Fruit fly (Drosophila melanogaster) whole organism, embryonic: ENCODE measurements around the gene Scox.

Experiments
- Atf3 ChIP-seq: fragments of 200-800 bp; sonication (Bioruptor generic); optimal IDR thresholded peaks from 3 replicates; lab custom pipeline; 2016; ENCODE audit warnings: missing biosample characterization, missing genetic modification characterization
- B-H1 ChIP-seq: fragments of 200-800 bp; sonication (Bioruptor generic); IDR thresholded peaks from 3 replicates; pipeline ENCODE4 v1.3.6; 2022; ENCODE audit warnings: missing biosample characterization, missing genetic modification characterization
- CG10147 ChIP-seq: fragments of 200-800 bp; sonication (Bioruptor generic); optimal IDR thresholded peaks from 2 replicates; lab custom pipeline; 2019; ENCODE audit warnings: missing biosample characterization, mild to moderate bottlenecking, missing genetic modification characterization, moderate library complexity
- CG10654 ChIP-seq: fragments of 200-800 bp; sonication (Bioruptor generic); optimal IDR thresholded peaks from 2 replicates; lab custom pipeline; 2016; ENCODE audit warnings: missing biosample characterization, missing genetic modification characterization
- CG10979 ChIP-seq: fragments of 200-800 bp; sonication (Bioruptor generic); optimal IDR thresholded peaks from 2 replicates; lab custom pipeline; 2018; ENCODE audit warnings: missing biosample characterization, mild to moderate bottlenecking, missing genetic modification characterization, moderate library complexity
- CG11695 ChIP-seq: fragments of 200-800 bp; sonication (Bioruptor generic); IDR thresholded peaks from 3 replicates; pipeline ENCODE4 v1.3.6; 2022; ENCODE audit warnings: missing biosample characterization, missing genetic modification characterization
- CG12659 ChIP-seq: fragments of 200-800 bp; sonication (Bioruptor generic); optimal IDR thresholded peaks from 3 replicates; lab custom pipeline; 2017; ENCODE audit warnings: mild to moderate bottlenecking, missing biosample characterization, missing genetic modification reagents, missing genetic modification characterization
- CG13624 ChIP-seq: fragments of 200-800 bp; sonication (Bioruptor generic); optimal IDR thresholded peaks from 2 replicates; lab custom pipeline; 2016; ENCODE audit warnings: missing biosample characterization, missing genetic modification characterization
- CG17912 ChIP-seq: fragments of 200-800 bp; sonication (Bioruptor generic); optimal IDR thresholded peaks from 2 replicates; lab custom pipeline; 2018; ENCODE audit warnings: missing biosample characterization, mild to moderate bottlenecking, missing genetic modification characterization
- CG2129 ChIP-seq: fragments of 200-800 bp; sonication (Bioruptor generic); IDR thresholded peaks from 2 replicates; pipeline ENCODE4 v1.3.6; 2022; ENCODE audit warnings: missing biosample characterization, missing genetic modification characterization; ENCODE audit not compliant: partially characterized antibody
- CG31365 ChIP-seq: fragments of 200-800 bp; sonication (Bioruptor generic); optimal IDR thresholded peaks from 2 replicates; lab custom pipeline; 2018; ENCODE audit warnings: missing biosample characterization, mild to moderate bottlenecking, missing genetic modification characterization
- CG3163 ChIP-seq: fragments of 200-800 bp; sonication (Bioruptor generic); optimal IDR thresholded peaks from 3 replicates; lab custom pipeline; 2016; ENCODE audit warnings: missing biosample characterization, missing genetic modification characterization
- CG32532 ChIP-seq: fragments of 200-800 bp; sonication (Bioruptor generic); IDR thresholded peaks from 2 replicates; pipeline ENCODE4 v1.3.6; 2022; ENCODE audit warnings: missing biosample characterization, missing genetic modification characterization
- CG3407 ChIP-seq: fragments of 200-800 bp; sonication (Bioruptor generic); optimal IDR thresholded peaks from 2 replicates; lab custom pipeline; 2018; ENCODE audit warnings: missing biosample characterization, mild to moderate bottlenecking, missing genetic modification characterization
- CG6689 ChIP-seq: fragments of 200-800 bp; sonication (Bioruptor generic); IDR thresholded peaks from 2 replicates; pipeline ENCODE4 v1.3.6; 2022; ENCODE audit warnings: missing biosample characterization, missing genetic modification characterization
- CG9727 ChIP-seq: fragments of 200-800 bp; sonication (Bioruptor generic); optimal IDR thresholded peaks from 3 replicates; lab custom pipeline; 2017; ENCODE audit warnings: missing biosample characterization, mild to moderate bottlenecking, missing genetic modification characterization
- CG9817 ChIP-seq: fragments of 200-800 bp; sonication (Bioruptor generic); optimal IDR thresholded peaks from 2 replicates; lab custom pipeline; 2018; ENCODE audit warnings: missing biosample characterization, mild to moderate bottlenecking, missing genetic modification characterization, moderate library complexity
- CoRest ChIP-seq: fragments of 200-800 bp; sonication (Bioruptor generic); optimal IDR thresholded peaks from 3 replicates; lab custom pipeline; 2018; ENCODE audit warnings: missing biosample characterization, mild to moderate bottlenecking, missing genetic modification characterization, moderate library complexity
- Dek ChIP-seq: fragments of 200-800 bp; sonication (Bioruptor generic); optimal IDR thresholded peaks from 3 replicates; lab custom pipeline; 2019; ENCODE audit warnings: missing biosample characterization, mild to moderate bottlenecking, missing genetic modification characterization, moderate library complexity
- Doc2 ChIP-seq: fragments of 200-800 bp; sonication (Bioruptor generic); IDR thresholded peaks from 2 replicates; pipeline ENCODE4 v1.3.6; 2022; ENCODE audit warnings: missing biosample characterization, missing genetic modification characterization
- E2f2 ChIP-seq: fragments of 200-800 bp; sonication (Bioruptor generic); IDR thresholded peaks from 2 replicates; pipeline ENCODE4 v1.3.6; 2022; ENCODE audit warnings: missing biosample characterization, missing genetic modification characterization
- Hr51 ChIP-seq, 2 experiments: fragments of 200-800 bp; sonication (Bioruptor generic); optimal IDR thresholded peaks; 2 replicates in 1 of 2; 3 replicates in 1 of 2; lab custom pipeline; 2016 to 2018; ENCODE audit warnings: missing biosample characterization in 2 of 2, missing genetic modification characterization in 2 of 2, mild to moderate bottlenecking in 1 of 2, moderate library complexity in 1 of 2
- Med ChIP-seq: fragments of 200-800 bp; sonication (Bioruptor generic); peaks from one replicate; lab custom pipeline; 2016; ENCODE audit warnings: missing biosample characterization, missing genetic modification characterization, mild to moderate bottlenecking, inconsistent platforms, moderate library complexity
- Mes4 ChIP-seq: fragments of 200-800 bp; sonication (Bioruptor generic); optimal IDR thresholded peaks from 2 replicates; lab custom pipeline; 2016; ENCODE audit warnings: missing biosample characterization, missing genetic modification characterization
- Mrtf ChIP-seq: fragments of 200-800 bp; sonication (Bioruptor generic); IDR thresholded peaks from 3 replicates; pipeline ENCODE4 v1.3.6; 2022; ENCODE audit warnings: missing biosample characterization, missing genetic modification characterization
- NC2β ChIP-seq: fragments of 200-800 bp; sonication (Bioruptor generic); optimal IDR thresholded peaks from 2 replicates; lab custom pipeline; 2016; ENCODE audit warnings: missing biosample characterization, missing genetic modification characterization
- NK7.1 ChIP-seq: fragments of 200-800 bp; sonication (Bioruptor generic); optimal IDR thresholded peaks from 3 replicates; lab custom pipeline; 2016; ENCODE audit warnings: missing biosample characterization, missing genetic modification characterization
- NfI ChIP-seq: fragments of 200-800 bp; sonication (Bioruptor generic); optimal IDR thresholded peaks from 3 replicates; lab custom pipeline; 2018; ENCODE audit warnings: missing biosample characterization, mild to moderate bottlenecking, missing genetic modification characterization, moderate library complexity
- Rx ChIP-seq: fragments of 200-800 bp; sonication (Bioruptor generic); IDR thresholded peaks from 2 replicates; pipeline ENCODE4 v1.3.6; 2022; ENCODE audit warnings: missing biosample characterization, missing genetic modification characterization
- Sox102F ChIP-seq: fragments of 200-800 bp; sonication (Bioruptor generic); optimal IDR thresholded peaks from 2 replicates; lab custom pipeline; 2018; ENCODE audit warnings: missing biosample characterization, mild to moderate bottlenecking, missing genetic modification characterization, moderate library complexity
- Taf1 ChIP-seq: fragments of 200-800 bp; sonication (Bioruptor generic); IDR thresholded peaks from 2 replicates; pipeline ENCODE4 v1.3.6; 2022; ENCODE audit warnings: missing biosample characterization, missing genetic modification characterization
- Usf ChIP-seq: fragments of 200-800 bp; sonication (Bioruptor generic); optimal IDR thresholded peaks from 2 replicates; lab custom pipeline; 2017; ENCODE audit warnings: missing genotype, missing biosample characterization, missing genetic modification characterization
- cg ChIP-seq: fragments of 200-800 bp; sonication (Bioruptor generic); optimal IDR thresholded peaks from 3 replicates; lab custom pipeline; 2019; ENCODE audit warnings: missing biosample characterization, mild to moderate bottlenecking, missing genetic modification characterization, moderate library complexity
- chif ChIP-seq, 2 experiments: fragments of 200-800 bp; sonication (Bioruptor generic); optimal IDR thresholded peaks; 3 replicates each; lab custom pipeline; 2016; ENCODE audit warnings: missing biosample characterization in 2 of 2, missing genetic modification characterization in 2 of 2
- corto ChIP-seq: fragments of 200-800 bp; sonication (Bioruptor generic); optimal IDR thresholded peaks from 2 replicates; lab custom pipeline; 2016; ENCODE audit warnings: missing biosample characterization, mild to moderate bottlenecking, missing genetic modification characterization, moderate library complexity
- dpn ChIP-seq, 2 experiments: fragments of 200-800 bp; sonication (Bioruptor generic); optimal IDR thresholded peaks; 3 replicates each; lab custom pipeline; 2016; ENCODE audit warnings: missing biosample characterization in 2 of 2, missing genetic modification characterization in 2 of 2
- fd64A ChIP-seq: fragments of 200-800 bp; sonication (Bioruptor generic); optimal IDR thresholded peaks from 3 replicates; lab custom pipeline; 2018; ENCODE audit warnings: missing biosample characterization, mild to moderate bottlenecking, missing genetic modification characterization
- gfzf ChIP-seq: fragments of 200-800 bp; sonication (Bioruptor generic); optimal IDR thresholded peaks from 2 replicates; lab custom pipeline; 2016; ENCODE audit warnings: missing biosample characterization, mild to moderate bottlenecking, missing genetic modification characterization, moderate library complexity
- hbn ChIP-seq: fragments of 200-800 bp; sonication (Bioruptor generic); IDR thresholded peaks from 2 replicates; pipeline ENCODE4 v1.3.6; 2022; ENCODE audit warnings: missing biosample characterization, missing genetic modification characterization; ENCODE audit not compliant: partially characterized antibody
- peb ChIP-seq: fragments of 200-800 bp; sonication (Bioruptor generic); IDR thresholded peaks from 2 replicates; pipeline ENCODE4 v1.3.6; 2022; ENCODE audit warnings: missing biosample characterization, missing genetic modification characterization
- ranshi ChIP-seq: fragments of 200-800 bp; sonication (Bioruptor generic); IDR thresholded peaks from 2 replicates; pipeline ENCODE4 v1.3.6; 2022; ENCODE audit warnings: missing biosample characterization, missing genetic modification characterization
- row ChIP-seq: fragments of 200-800 bp; sonication (Bioruptor generic); IDR thresholded peaks from 3 replicates; pipeline ENCODE4 v1.3.6; 2022; ENCODE audit warnings: missing biosample characterization, missing genetic modification characterization
- schlank ChIP-seq: fragments of 200-800 bp; sonication (Bioruptor generic); optimal IDR thresholded peaks from 2 replicates; lab custom pipeline; 2018; ENCODE audit warnings: missing biosample characterization, mild to moderate bottlenecking, missing genetic modification characterization
- sens ChIP-seq: fragments of 200-800 bp; sonication (Bioruptor generic); peaks from one replicate; lab custom pipeline; 2016; ENCODE audit warnings: missing biosample characterization, missing genetic modification characterization
- sisA ChIP-seq: fragments of 200-800 bp; sonication (Bioruptor generic); IDR thresholded peaks from 2 replicates; pipeline ENCODE4 v1.3.6; 2022; ENCODE audit warnings: missing biosample characterization, missing genetic modification characterization
- tgo ChIP-seq: fragments of 200-800 bp; sonication (Bioruptor generic); IDR thresholded peaks from 3 replicates; pipeline ENCODE4 v1.3.6; 2022; ENCODE audit warnings: missing biosample characterization, missing genetic modification characterization
- tin ChIP-seq: fragments of 200-800 bp; sonication (Bioruptor generic); optimal IDR thresholded peaks from 3 replicates; lab custom pipeline; 2016; ENCODE audit warnings: missing biosample characterization, missing genetic modification characterization
- unc-4 ChIP-seq: fragments of 200-800 bp; sonication (Bioruptor generic); IDR thresholded peaks from 2 replicates; pipeline ENCODE4 v1.3.6; 2022; ENCODE audit warnings: missing biosample characterization, missing genetic modification characterization; ENCODE audit not compliant: partially characterized antibody
- unpg ChIP-seq: fragments of 200-800 bp; sonication (Bioruptor generic); optimal IDR thresholded peaks from 3 replicates; lab custom pipeline; 2018; ENCODE audit warnings: missing biosample characterization, mild to moderate bottlenecking, missing genetic modification characterization, moderate library complexity

The Scox gene

DNA sequence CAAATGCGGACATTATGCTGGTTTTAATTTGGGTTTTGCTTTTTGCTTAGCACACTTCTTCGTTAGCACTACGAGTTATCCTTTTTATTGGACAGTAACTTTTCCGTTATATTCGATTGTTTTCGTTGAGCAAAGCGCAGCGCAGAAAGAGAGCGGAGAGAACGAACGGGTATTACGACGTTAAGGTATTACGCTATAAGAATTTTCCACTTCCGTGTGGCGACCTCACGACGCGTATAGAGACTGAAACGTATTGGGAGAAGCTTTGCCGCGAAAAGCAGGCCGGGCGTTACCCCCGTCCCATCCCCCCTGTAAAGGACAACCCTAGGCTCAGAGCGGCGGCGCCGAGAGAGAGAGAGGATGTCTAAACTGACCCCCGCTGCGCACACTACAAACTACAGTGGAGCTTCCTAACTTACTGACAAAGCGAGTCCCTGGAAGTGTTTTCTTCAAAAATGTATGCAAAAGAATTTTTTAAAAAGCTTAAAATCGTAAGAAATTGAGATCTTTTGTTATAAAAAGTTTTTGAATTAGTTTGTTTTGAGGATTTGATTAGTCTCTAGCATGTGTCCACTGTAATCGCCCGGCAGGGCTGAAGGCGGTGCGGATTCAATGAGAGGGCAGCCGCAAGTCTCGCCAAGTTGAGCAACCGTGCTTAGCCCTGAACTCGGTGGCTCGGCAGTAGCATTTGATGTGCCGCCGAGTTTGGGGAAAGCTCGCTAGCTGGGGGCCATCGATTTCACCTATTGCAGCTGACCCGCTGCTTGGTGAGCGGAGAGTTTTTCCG lies 36.1 kb upstream of the Scox start (continued):
- peak; percentile 97 for TF ChIP-seq tin (GFP tag; lab: Kevin White, UChicago)
- TF ChIP-seq Hr51 (GFP tag; optimal IDR thresholded peaks at IDR 0.05; lab: Kevin White, UChicago), result peak; percentile 92 to 93
- TF ChIP-seq CG3163, result peak; percentile 78
- TF ChIP-seq chif (GFP tag; optimal IDR thresholded peaks at IDR 0.05; lab: Kevin White, UChicago), result peak; percentile 93 to 94
- peak; percentile 96 for TF ChIP-seq CG9817
- TF ChIP-seq B-H1, result peak; percentile 90
- TF ChIP-seq schlank, result peak; percentile 94
- TF ChIP-seq NC2β (GFP tag; lab: Kevin White, UChicago), result peak; percentile 90
- TF ChIP-seq CG32532 (GFP tag; lab: Robert Waterston, UW), result peak; percentile 97
- TF ChIP-seq CG13624, result peak; percentile 97
- TF ChIP-seq hbn (GFP tag; lab: Robert Waterston, UW), result no peak
- TF ChIP-seq CG3407 (GFP tag; lab: Kevin White, UChicago), result peak; percentile 86
- TF ChIP-seq NK7.1 (GFP tag; lab: Kevin White, UChicago), result peak; percentile 91
- no peak for TF ChIP-seq cg (GFP tag; lab: Kevin White, UChicago)
- TF ChIP-seq CG10147, result peak; percentile 96
- TF ChIP-seq Atf3 (GFP tag; lab: Kevin White, UChicago), result peak; percentile 85
- peak; percentile 99 for TF ChIP-seq sens (GFP tag; lab: Kevin White, UChicago)
- TF ChIP-seq Doc2 (GFP tag; lab: Robert Waterston, UW), result peak; percentile 81
- peak; percentile 91 for TF ChIP-seq CG10979 (tag; lab: Kevin White, UChicago)
- TF ChIP-seq unpg (GFP tag; lab: Kevin White, UChicago), result peak; percentile 95
- TF ChIP-seq Mes4 (GFP tag; lab: Kevin White, UChicago), result peak; percentile 91
- peak; percentile 96 for TF ChIP-seq Dek
- TF ChIP-seq Taf1 (GFP tag; lab: Robert Waterston, UW), result peak; percentile 94
- TF ChIP-seq CG2129, result no peak
- peak; percentile 77 for TF ChIP-seq E2f2
- peak; percentile 43 for TF ChIP-seq corto (GFP tag; lab: Kevin White, UChicago)
- TF ChIP-seq NfI (GFP tag; lab: Kevin White, UChicago), result peak; percentile 96
- peak; percentile 94 for TF ChIP-seq Sox102F (GFP tag; lab: Kevin White, UChicago)
- TF ChIP-seq dpn (GFP tag; optimal IDR thresholded peaks at IDR 0.05; lab: Kevin White, UChicago), result peak; percentile 95 to 96
- TF ChIP-seq Med (GFP tag; lab: Kevin White, UChicago), result peak; percentile 99
- TF ChIP-seq CG31365 (tag; lab: Kevin White, UChicago), result peak; percentile 81
- peak; percentile 94 for TF ChIP-seq Mrtf (GFP tag; lab: Robert Waterston, UW)
- TF ChIP-seq CG6689 (GFP tag; lab: Robert Waterston, UW), result peak; percentile 95
- TF ChIP-seq fd64A (GFP tag; lab: Kevin White, UChicago), result peak; percentile 71
- TF ChIP-seq CG12659 (GFP tag; lab: Kevin White, UChicago), result peak; percentile 96
- TF ChIP-seq CG10654 (GFP tag; lab: Kevin White, UChicago), result peak; percentile 91
- peak; percentile 97 for TF ChIP-seq sisA (GFP tag; lab: Robert Waterston, UW)
- peak; percentile 94 for TF ChIP-seq CoRest (tag; lab: Kevin White, UChicago)
- TF ChIP-seq ranshi (GFP tag; lab: Robert Waterston, UW), result peak; percentile 97
- TF ChIP-seq CG17912, result peak; percentile 51
- peak; percentile 91 for TF ChIP-seq Rx (GFP tag; lab: Robert Waterston, UW)
- TF ChIP-seq peb (GFP tag; lab: Robert Waterston, UW), result peak; percentile 94
- peak; percentile 95 for TF ChIP-seq tgo
- peak; percentile 74 for TF ChIP-seq Usf (GFP tag; lab: Kevin White, UChicago)
- TF ChIP-seq CG11695 (GFP tag; lab: Robert Waterston, UW), result peak; percentile 96
- peak; percentile 98 for TF ChIP-seq row (GFP tag; lab: Robert Waterston, UW)
- TF ChIP-seq CG9727 (GFP tag; lab: Kevin White, UChicago), result peak; percentile 93
- no peak for TF ChIP-seq unc-4
- peak; percentile 11 for TF ChIP-seq gfzf (GFP tag; lab: Kevin White, UChicago)
